Fruit fly (Drosophila melanogaster): Measurements from ENCODE around the gene Sema1a.

Sema1a gene

DNA sequence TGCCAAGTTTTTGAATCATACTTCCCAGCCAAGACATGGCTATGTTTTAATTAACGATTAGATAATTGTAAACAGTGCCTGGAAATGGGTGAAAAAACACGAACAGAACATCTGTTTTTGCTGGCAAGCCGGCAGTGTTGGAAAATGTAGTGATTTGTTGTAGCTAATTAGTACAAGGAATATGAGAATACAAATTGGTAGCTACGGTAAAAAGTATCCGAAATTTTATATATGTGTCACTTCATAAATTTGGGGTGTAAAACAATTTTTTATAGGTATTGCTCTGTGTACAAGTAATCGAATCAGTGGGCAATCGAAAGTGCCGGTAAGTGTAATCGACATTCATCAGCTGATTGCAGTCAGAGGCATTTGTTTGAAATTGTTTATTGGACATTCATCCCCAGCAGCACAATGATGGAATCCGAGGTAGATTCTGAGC is 24.7 kb upstream of the Sema1a start, which contains the start of the genes mRpL51 and Uba4 (continued):
- TF ChIP-seq Doc3 (GFP tag; IDR thresholded peaks at IDR 0.05; ENCODE audit: partially characterized antibody) (peak; percentile 51; the same call in 1 of the 3 replicates), br (optimal IDR thresholded peaks at IDR 0.05) (no peak), gcm (GFP tag; optimal IDR thresholded peaks at IDR 0.05) (no peak), z (GFP tag; IDR thresholded peaks at IDR 0.05) (no peak), CG43689 (GFP tag; IDR thresholded peaks at IDR 0.05) (no peak), CG13624 (GFP tag; optimal IDR thresholded peaks at IDR 0.05) (peak; percentile 16), Fer1 (GFP tag; optimal IDR thresholded peaks at IDR 0.05) (peak; percentile 46), caup (GFP tag; optimal IDR thresholded peaks at IDR 0.05; ENCODE audit: severe bottlenecking) (no peak), Spps (tag; optimal IDR thresholded peaks at IDR 0.05) (no peak), Ravus (GFP tag; IDR thresholded peaks at IDR 0.05) (no peak), HmgZ (tag; optimal IDR thresholded peaks at IDR 0.05) (peak; percentile 69), Deaf1 (tag; optimal IDR thresholded peaks at IDR 0.05) (peak; percentile 43), CG3726 (GFP tag; IDR thresholded peaks at IDR 0.05) (no peak), Dip3 (GFP tag; optimal IDR thresholded peaks at IDR 0.05) (peak; percentile 33), CG32767 (GFP tag; IDR thresholded peaks at IDR 0.05) (no peak), CG9215 (GFP tag; IDR thresholded peaks at IDR 0.05) (no peak), Sry-β (GFP tag; optimal IDR thresholded peaks at IDR 0.05) (no peak), chif (GFP tag; optimal IDR thresholded peaks at IDR 0.05) (peak in 1 of 2 experiments; percentile 18), CG7786 (GFP tag; optimal IDR thresholded peaks at IDR 0.05) (peak; percentile 7), CG14050 (GFP tag; IDR thresholded peaks at IDR 0.05) (no peak), unc-4 (GFP tag; IDR thresholded peaks at IDR 0.05; ENCODE audit: partially characterized antibody) (peak; percentile 55), cg (GFP tag; optimal IDR thresholded peaks at IDR 0.05) (no peak), pita (GFP tag; optimal IDR thresholded peaks at IDR 0.05) (no peak), CG8281 (tag; optimal IDR thresholded peaks at IDR 0.05) (no peak), CG13775 (GFP tag; optimal IDR thresholded peaks at IDR 0.05) (peak; percentile 16), CG9876 (GFP tag; optimal IDR thresholded peaks at IDR 0.05) (no peak), lbe (GFP tag; optimal IDR thresholded peaks at IDR 0.05) (peak; percentile 72), pum (GFP tag; optimal IDR thresholded peaks at IDR 0.05) (peak; percentile 25), CG6175 (GFP tag; IDR thresholded peaks at IDR 0.05) (no peak), fd64A (GFP tag; optimal IDR thresholded peaks at IDR 0.05) (no peak), CG12769 (tag; optimal IDR thresholded peaks at IDR 0.05) (no peak), gcm2 (GFP tag; optimal IDR thresholded peaks at IDR 0.05) (no peak), corto (GFP tag; optimal IDR thresholded peaks at IDR 0.05) (no peak), Sin3A (optimal IDR thresholded peaks at IDR 0.05) (peak; percentile 51), Bteb2 (GFP tag; optimal IDR thresholded peaks at IDR 0.05) (peak; percentile 7), vnd (GFP tag; IDR thresholded peaks at IDR 0.05; ENCODE audit: partially characterized antibody) (peak; percentile 48; the same call in 1 of the 3 replicates), BtbVII (GFP tag; optimal IDR thresholded peaks at IDR 0.05) (no peak), oc (tag; optimal IDR thresholded peaks at IDR 0.05) (no peak), sqz (GFP tag; optimal IDR thresholded peaks at IDR 0.05) (no peak), Hand (GFP tag; optimal IDR thresholded peaks at IDR 0.05) (peak; percentile 31), CG32532 (GFP tag; IDR thresholded peaks at IDR 0.05) (no peak), fru (optimal IDR thresholded peaks at IDR 0.05) (no peak), CrebB (tag; optimal IDR thresholded peaks at IDR 0.05) (no peak), D (optimal IDR thresholded peaks at IDR 0.05) (no peak), D (GFP tag; optimal IDR thresholded peaks at IDR 0.05) (no peak), CG2712 (tag; optimal IDR thresholded peaks at IDR 0.05) (peak; percentile 53), nmo (GFP tag; optimal IDR thresholded peaks at IDR 0.05) (peak; percentile 30), CG7745 (tag; optimal IDR thresholded peaks at IDR 0.05) (no peak), CG7271 (tag; optimal IDR thresholded peaks at IDR 0.05) (no peak), usp (GFP tag; optimal IDR thresholded peaks at IDR 0.05) (no peak), CG18011 (GFP tag; optimal IDR thresholded peaks at IDR 0.05) (peak; percentile 42), nom (GFP tag; optimal IDR thresholded peaks at IDR 0.05) (no peak)

All from whole organism, embryonic.